Worm (Caenorhabditis elegans): ENCODE results near the gene btb-14.

DNA sequence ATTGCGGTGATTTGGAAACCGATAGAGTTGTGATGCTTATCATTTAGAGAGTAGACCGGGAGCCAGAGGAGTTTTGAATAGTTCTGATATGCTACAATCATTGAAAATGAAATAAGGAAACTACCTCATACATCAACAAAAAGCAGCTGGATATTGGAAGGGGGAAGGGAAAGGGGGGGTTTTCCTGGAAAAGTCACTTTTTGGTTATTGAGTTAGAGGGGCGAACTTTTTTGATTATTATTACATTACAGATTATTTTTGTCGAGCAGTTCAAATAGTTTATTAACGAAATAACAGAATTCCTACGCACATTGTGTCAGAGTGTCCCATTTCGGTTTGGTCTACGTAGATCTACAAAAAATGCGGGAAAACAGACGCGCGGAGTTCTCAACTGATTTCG is 3.5 kb downstream of the btb-14 start, which contains the start of gene sre-42:
- TF ChIP-seq pha-4 (tag; optimal IDR thresholded peaks at IDR 0.05) = no peak
- no peak for TF ChIP-seq nhr-23 (tag; optimal IDR thresholded peaks at IDR 0.05)
- TF ChIP-seq nhr-76 (tag; optimal IDR thresholded peaks at IDR 0.05) = no peak
- no peak for TF ChIP-seq ZK546.5 (tag; optimal IDR thresholded peaks at IDR 0.05)
- no peak for TF ChIP-seq nhr-11 (tag; optimal IDR thresholded peaks at IDR 0.05)
- no peak for TF ChIP-seq ama-1 (optimal IDR thresholded peaks at IDR 0.05)
- TF ChIP-seq ztf-11 (tag; optimal IDR thresholded peaks at IDR 0.05) = no peak
- no peak for TF ChIP-seq egl-5 (tag; optimal IDR thresholded peaks at IDR 0.05)

Data from whole organism, L3 larva.